Worm (Caenorhabditis elegans): ENCODE data around the gene F13B9.2.

F13B9.2 gene

ce11 chrX:8297333-8297732 lies 11.8 kb downstream of the F13B9.2 start:
- no peak for TF ChIP-seq tbx-11 (GFP tag; IDR thresholded peaks at IDR 0.05)
- no peak for TF ChIP-seq hmbx-1 (tag; optimal IDR thresholded peaks at IDR 0.05)

ce11 chrX:8299554-8299953 lies 14.1 kb downstream of the F13B9.2 start, which contains the start of gene ced-13:
Gene ced-13, minus strand, starts transcription at chrX:8299654.
- TF ChIP-seq hmbx-1 (tag; optimal IDR thresholded peaks at IDR 0.05), result no peak
- no peak for TF ChIP-seq sea-1 (GFP tag; conservative IDR thresholded peaks at IDR 0.05)
- no peak for TF ChIP-seq tra-4 (tag; optimal IDR thresholded peaks at IDR 0.05)
- no peak for TF ChIP-seq scrt-1 (GFP tag; IDR thresholded peaks at IDR 0.05)
- TF ChIP-seq hmg-4 (GFP tag; optimal IDR thresholded peaks at IDR 0.05), result no peak
- no peak for TF ChIP-seq aly-1 (tag; optimal IDR thresholded peaks at IDR 0.05)
- TF ChIP-seq ceh-13 (GFP tag; optimal IDR thresholded peaks at IDR 0.05), result no peak
- no peak for TF ChIP-seq B0310.2 (tag; optimal IDR thresholded peaks at IDR 0.05)
- no peak for TF ChIP-seq tbx-11 (GFP tag; IDR thresholded peaks at IDR 0.05)

- TF ChIP-seq pes-1 (GFP tag; IDR thresholded peaks at IDR 0.05) (no peak), B0310.2 (tag; optimal IDR thresholded peaks at IDR 0.05) (no peak), sea-1 (GFP tag; conservative IDR thresholded peaks at IDR 0.05) (no peak), flt-1 (GFP tag; IDR thresholded peaks at IDR 0.05) (no peak), hnd-1 (tag; optimal IDR thresholded peaks at IDR 0.05) (no peak), tbx-37 (GFP tag; conservative IDR thresholded peaks at IDR 0.05) (no peak), tbx-11 (GFP tag; IDR thresholded peaks at IDR 0.05) (no peak), ceh-36 (tag; optimal IDR thresholded peaks at IDR 0.05) (no peak), hmg-4 (GFP tag; optimal IDR thresholded peaks at IDR 0.05) (no peak), scrt-1 (GFP tag; IDR thresholded peaks at IDR 0.05) (no peak), ceh-13 (GFP tag; optimal IDR thresholded peaks at IDR 0.05) (no peak), ets-7 (tag; optimal IDR thresholded peaks at IDR 0.05) (no peak)
Observed at ce11 chrX:8302299-8302698, 16.8 kb downstream of the F13B9.2 start, which contains the start of gene inx-5. Gene inx-5, minus strand, starts transcription at chrX:8302399.

- TF ChIP-seq sea-1 (GFP tag; conservative IDR thresholded peaks at IDR 0.05) (no peak), B0310.2 (tag; optimal IDR thresholded peaks at IDR 0.05) (no peak), tra-4 (tag; optimal IDR thresholded peaks at IDR 0.05) (no peak), ets-7 (tag; optimal IDR thresholded peaks at IDR 0.05) (no peak), tbx-37 (GFP tag; conservative IDR thresholded peaks at IDR 0.05) (no peak), hmbx-1 (tag; optimal IDR thresholded peaks at IDR 0.05) (no peak), hmg-4 (GFP tag; optimal IDR thresholded peaks at IDR 0.05) (no peak), scrt-1 (GFP tag; IDR thresholded peaks at IDR 0.05) (no peak), aly-1 (tag; optimal IDR thresholded peaks at IDR 0.05) (no peak), ceh-36 (tag; optimal IDR thresholded peaks at IDR 0.05) (no peak), hnd-1 (tag; optimal IDR thresholded peaks at IDR 0.05) (no peak)
Observed at ce11 chrX:8302803-8303202, 17.3 kb downstream of the F13B9.2 start.

- TF ChIP-seq flt-1 (GFP tag; IDR thresholded peaks at IDR 0.05) (no peak), hmg-4 (GFP tag; optimal IDR thresholded peaks at IDR 0.05) (no peak), ceh-36 (tag; optimal IDR thresholded peaks at IDR 0.05) (no peak), ceh-13 (GFP tag; optimal IDR thresholded peaks at IDR 0.05) (no peak), B0310.2 (tag; optimal IDR thresholded peaks at IDR 0.05) (no peak), hnd-1 (tag; optimal IDR thresholded peaks at IDR 0.05) (no peak), aly-1 (tag; optimal IDR thresholded peaks at IDR 0.05) (no peak), ets-7 (tag; optimal IDR thresholded peaks at IDR 0.05) (no peak), sea-1 (GFP tag; conservative IDR thresholded peaks at IDR 0.05) (no peak), F13C5.2 (tag; optimal IDR thresholded peaks at IDR 0.05) (no peak), ama-1 (optimal IDR thresholded peaks at IDR 0.05) (no peak), scrt-1 (GFP tag; IDR thresholded peaks at IDR 0.05) (no peak), pes-1 (GFP tag; IDR thresholded peaks at IDR 0.05) (no peak), hmbx-1 (tag; optimal IDR thresholded peaks at IDR 0.05) (no peak), tbx-11 (GFP tag; IDR thresholded peaks at IDR 0.05) (no peak), tra-4 (tag; optimal IDR thresholded peaks at IDR 0.05) (no peak)
Observed at ce11 chrX:8307600-8307999, 22.1 kb downstream of the F13B9.2 start, which contains the start of gene R09F10.5. Gene R09F10.5, minus strand, starts transcription at chrX:8307700.

- TF ChIP-seq ceh-13 (GFP tag; optimal IDR thresholded peaks at IDR 0.05) (no peak), hmbx-1 (tag; optimal IDR thresholded peaks at IDR 0.05) (no peak), hnd-1 (tag; optimal IDR thresholded peaks at IDR 0.05) (no peak), aly-1 (tag; optimal IDR thresholded peaks at IDR 0.05) (no peak)
Observed at ce11 chrX:8308491-8308890, 23.0 kb downstream of the F13B9.2 start.

- no peak for TF ChIP-seq B0310.2 (tag; optimal IDR thresholded peaks at IDR 0.05)
- no peak for TF ChIP-seq tbx-11 (GFP tag; IDR thresholded peaks at IDR 0.05)
- no peak for TF ChIP-seq sea-1 (GFP tag; conservative IDR thresholded peaks at IDR 0.05)
- TF ChIP-seq ceh-36 (tag; optimal IDR thresholded peaks at IDR 0.05), result no peak
- no peak for TF ChIP-seq tra-4 (tag; optimal IDR thresholded peaks at IDR 0.05)
- TF ChIP-seq hnd-1 (tag; optimal IDR thresholded peaks at IDR 0.05), result no peak
Observed at ce11 chrX:8310747-8311146, 25.3 kb downstream of the F13B9.2 start.

ce11 chrX:8311590-8311989 lies 26.1 kb downstream of the F13B9.2 start:
- TF ChIP-seq sea-1 (GFP tag; conservative IDR thresholded peaks at IDR 0.05), result no peak
- no peak for TF ChIP-seq F13C5.2 (tag; optimal IDR thresholded peaks at IDR 0.05)
- no peak for TF ChIP-seq pes-1 (GFP tag; IDR thresholded peaks at IDR 0.05)
- no peak for TF ChIP-seq ama-1 (optimal IDR thresholded peaks at IDR 0.05)
- no peak for TF ChIP-seq ceh-36 (tag; optimal IDR thresholded peaks at IDR 0.05)
- TF ChIP-seq hmg-4 (GFP tag; optimal IDR thresholded peaks at IDR 0.05), result no peak
- no peak for TF ChIP-seq aly-1 (tag; optimal IDR thresholded peaks at IDR 0.05)

ce11 chrX:8318950-8319349 lies 33.5 kb downstream of the F13B9.2 start, which contains the start of gene srh-11:
Gene srh-11, minus strand, starts transcription at chrX:8319050.
- TF ChIP-seq ceh-36 (tag; optimal IDR thresholded peaks at IDR 0.05) (no peak), hmbx-1 (tag; optimal IDR thresholded peaks at IDR 0.05) (no peak)
